Worm (Caenorhabditis elegans) whole organism, L3 larva: Measurements from ENCODE around the gene acs-18.

Source experiments
- ama-1 ChIP-seq: fragments of 150-350 bp; optimal IDR thresholded peaks from 2 replicates; lab custom pipeline; 2018
- ceh-16 ChIP-seq: sonication (generic microtip); optimal IDR thresholded peaks from 2 replicates; lab custom pipeline; 2017; ENCODE audit warnings: missing biosample characterization, missing genetic modification characterization
- ceh-82 ChIP-seq: fragments of 150-350 bp; optimal IDR thresholded peaks from 2 replicates; lab custom pipeline; 2014; ENCODE audit warnings: missing biosample characterization, missing genetic modification characterization
- fkh-2 ChIP-seq: fragments of 150-350 bp; optimal IDR thresholded peaks from 2 replicates; lab custom pipeline; 2014; ENCODE audit warnings: missing biosample characterization, missing genetic modification reagents, missing genetic modification characterization
- sea-2 ChIP-seq: fragments of 150-350 bp; sonication (generic microtip); optimal IDR thresholded peaks from 4 replicates; lab custom pipeline; 2014; ENCODE audit warnings: missing biosample characterization, missing genetic modification reagents, missing genetic modification characterization
- snpc-4 ChIP-seq: fragments of 150-350 bp; optimal IDR thresholded peaks from 2 replicates; lab custom pipeline; 2014; ENCODE audit warnings: missing biosample characterization, missing genetic modification characterization
- unc-62 ChIP-seq: fragments of 150-350 bp; sonication (generic microtip); optimal IDR thresholded peaks from 4 replicates; lab custom pipeline; 2014; ENCODE audit warnings: missing biosample characterization, missing genetic modification reagents, missing genetic modification characterization
- ztf-4 ChIP-seq: fragments of 150-350 bp; optimal IDR thresholded peaks from 2 replicates; lab custom pipeline; 2014; ENCODE audit warnings: missing biosample characterization, missing genetic modification characterization

DNA sequence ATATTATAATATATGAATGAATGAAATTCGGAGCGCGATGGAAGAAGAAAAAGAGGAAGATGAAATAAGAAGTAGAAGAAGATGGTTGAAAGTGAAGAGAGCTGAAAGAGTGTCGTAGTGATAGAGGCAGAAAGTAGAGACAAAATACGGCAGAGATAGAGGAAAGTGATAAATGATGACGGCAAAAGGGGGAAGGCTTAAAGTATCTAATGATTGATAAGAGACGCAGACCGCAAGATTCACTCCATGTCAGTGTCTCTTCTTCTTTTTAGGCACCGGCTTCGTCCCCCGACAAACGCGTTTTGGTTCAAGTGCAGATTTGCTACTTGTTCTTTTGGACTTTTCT is 28.9 kb upstream of the acs-18 start:
- no peak for TF ChIP-seq fkh-2 (tag; lab: Kevin White, UChicago)
- TF ChIP-seq ztf-4, result no peak
- TF ChIP-seq sea-2 (GFP tag; lab: Kevin White, UChicago), result no peak
- no peak for TF ChIP-seq ceh-16 (tag; lab: Kevin White, UChicago)
- TF ChIP-seq ama-1, result no peak
- peak; percentile 40 for TF ChIP-seq snpc-4 (tag; lab: Kevin White, UChicago)
- TF ChIP-seq unc-62 (GFP tag; lab: Kevin White, UChicago), result peak; percentile 41
- peak; percentile 32 for TF ChIP-seq ceh-82 (tag; lab: Kevin White, UChicago)
